Worm (Caenorhabditis elegans) whole organism, L3 larva: ENCODE results near the gene lron-15.
A peak's percentile ranks its signal among the peaks of the same experiment; 100 is the strongest.

Source experiments
- ama-1 ChIP-seq: fragments of 150-350 bp; optimal IDR thresholded peaks from 2 replicates; lab custom pipeline; 2018
- daf-12 ChIP-seq: fragments of 150-350 bp; optimal IDR thresholded peaks from 2 replicates; lab custom pipeline; 2014; ENCODE audit warnings: missing biosample characterization, missing genetic modification reagents, missing genetic modification characterization
- egl-27 ChIP-seq: sonication (generic microtip); optimal IDR thresholded peaks from 4 replicates; lab custom pipeline; 2017; ENCODE audit warnings: missing biosample characterization, missing genetic modification reagents, missing genetic modification characterization
- egl-5 ChIP-seq: fragments of 150-350 bp; optimal IDR thresholded peaks from 2 replicates; lab custom pipeline; 2017; ENCODE audit warnings: missing biosample characterization, missing genetic modification reagents, missing genetic modification characterization, inconsistent platforms
- elt-2 ChIP-seq: sonication (generic microtip); optimal IDR thresholded peaks from 2 replicates; lab custom pipeline; 2016; ENCODE audit warnings: missing genetic modification reagents, mild to moderate bottlenecking, missing genetic modification characterization, missing compliant biosample characterization
- elt-3 ChIP-seq, 3 experiments: fragments of 150-350 bp in 1 of 3; sonication (generic microtip) in 2 of 3; optimal IDR thresholded peaks; 2 replicates in 2 of 3; 4 replicates in 1 of 3; lab custom pipeline; 2014 to 2017; ENCODE audit warnings: missing biosample characterization in 3 of 3, missing genetic modification characterization in 3 of 3
- fkh-2 ChIP-seq: fragments of 150-350 bp; optimal IDR thresholded peaks from 2 replicates; lab custom pipeline; 2014; ENCODE audit warnings: missing biosample characterization, missing genetic modification reagents, missing genetic modification characterization
- nhr-12 ChIP-seq: fragments of 150-350 bp; optimal IDR thresholded peaks from 2 replicates; lab custom pipeline; 2014; ENCODE audit warnings: missing biosample characterization, missing genetic modification characterization
- pha-4 ChIP-seq: fragments of 150-350 bp; optimal IDR thresholded peaks from 2 replicates; lab custom pipeline; 2014; ENCODE audit warnings: missing biosample characterization, missing genetic modification reagents, missing genetic modification characterization
- unc-62 ChIP-seq: fragments of 150-350 bp; sonication (generic microtip); optimal IDR thresholded peaks from 4 replicates; lab custom pipeline; 2014; ENCODE audit warnings: missing biosample characterization, missing genetic modification reagents, missing genetic modification characterization
- ztf-4 ChIP-seq: fragments of 150-350 bp; optimal IDR thresholded peaks from 2 replicates; lab custom pipeline; 2014; ENCODE audit warnings: missing biosample characterization, missing genetic modification characterization

ce11 chrII:6587264-6587870, 42.7 kb upstream of the lron-15 start, which contains the start of gene C56C10.7:
- TF ChIP-seq egl-27 (tag; lab: Kevin White, UChicago) (no peak), unc-62 (no peak), egl-5 (tag; lab: Kevin White, UChicago) (no peak), ztf-4 (tag; lab: Kevin White, UChicago) (no peak), nhr-12 (no peak), pha-4 (tag; lab: Kevin White, UChicago) (no peak), fkh-2 (tag; lab: Kevin White, UChicago) (no peak), elt-3 (tag; optimal IDR thresholded peaks at IDR 0.05; lab: Kevin White, UChicago) (no peak), elt-2 (tag; lab: Kevin White, UChicago) (peak; percentile 16), ama-1 (lab: Kevin White, UChicago) (no peak), daf-12 (tag; lab: Kevin White, UChicago) (no peak)
